Worm (Caenorhabditis elegans): ENCODE measurements around the gene rabn-5.
A peak's percentile ranks its signal among the peaks of the same experiment; 100 is the strongest.

DNA sequence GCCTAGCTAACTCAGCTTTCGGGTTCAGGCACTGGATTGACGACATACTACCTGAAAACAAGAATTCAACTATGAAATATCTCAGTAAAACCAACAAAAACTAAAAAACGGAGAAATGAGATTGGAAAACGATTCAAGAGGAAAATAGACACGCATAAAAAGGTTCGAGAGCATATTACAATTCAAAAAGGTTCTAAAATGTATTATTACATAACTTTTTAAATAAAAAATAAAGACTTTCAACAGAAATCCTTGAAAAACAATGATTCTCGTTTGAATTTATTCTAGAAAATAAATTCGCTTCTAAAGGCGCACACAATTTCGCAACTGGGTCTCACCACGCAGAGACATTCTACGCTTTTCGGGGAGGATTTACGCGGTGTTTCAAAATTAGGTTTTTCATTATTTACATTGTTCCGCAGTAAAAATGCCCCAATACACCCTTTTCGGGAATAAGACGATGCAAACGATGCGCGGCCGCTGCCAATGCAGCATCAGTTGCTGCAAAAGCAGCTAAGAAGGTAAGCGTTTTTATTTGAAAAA, 8.6 kb upstream of the rabn-5 start, which contains the start of the genes cct-6 and alh-9:
- no peak for TF ChIP-seq ama-1 (optimal IDR thresholded peaks at IDR 0.05)
- peak; percentile 3 for TF ChIP-seq hmg-4 (GFP tag; optimal IDR thresholded peaks at IDR 0.05)
- no peak for TF ChIP-seq B0310.2 (tag; optimal IDR thresholded peaks at IDR 0.05)
- no peak for TF ChIP-seq hmbx-1 (tag; optimal IDR thresholded peaks at IDR 0.05)
- no peak for TF ChIP-seq tra-4 (tag; optimal IDR thresholded peaks at IDR 0.05)
- peak; percentile 65 for TF ChIP-seq F13C5.2 (tag; optimal IDR thresholded peaks at IDR 0.05)
- no peak for TF ChIP-seq hnd-1 (tag; optimal IDR thresholded peaks at IDR 0.05)
- no peak for TF ChIP-seq scrt-1 (GFP tag; IDR thresholded peaks at IDR 0.05)
- no peak for TF ChIP-seq tbx-37 (GFP tag; conservative IDR thresholded peaks at IDR 0.05)

Data from whole organism, early embryonic.